Fruit fly (Drosophila melanogaster) whole organism, adult: ENCODE measurements around the gene Syx13.
A peak's percentile ranks its signal among the peaks of the same experiment; 100 is the strongest.

ENCODE experiments used
- CG11617 ChIP-seq: fragments of 200-800 bp; sonication (Bioruptor generic); optimal IDR thresholded peaks from 2 replicates; lab custom pipeline; 2017; ENCODE audit warnings: mild to moderate bottlenecking, missing biosample characterization, missing genetic modification reagents, missing genetic modification characterization
- CG12768 ChIP-seq: fragments of 200-800 bp; sonication (Bioruptor generic); optimal IDR thresholded peaks from 2 replicates; lab custom pipeline; 2017; ENCODE audit warnings: missing biosample characterization, missing genetic modification characterization, mild to moderate bottlenecking, moderate library complexity, missing genetic modification reagents
- CG1620 ChIP-seq: fragments of 200-800 bp; sonication (Bioruptor generic); optimal IDR thresholded peaks from 2 replicates; lab custom pipeline; 2016; ENCODE audit warnings: missing biosample characterization, missing genetic modification characterization
- CG33017 ChIP-seq: fragments of 200-800 bp; sonication (Bioruptor generic); optimal IDR thresholded peaks from 2 replicates; lab custom pipeline; 2018; ENCODE audit warnings: missing biosample characterization, mild to moderate bottlenecking, missing genetic modification characterization, moderate library complexity
- CG7045 ChIP-seq: fragments of 200-800 bp; sonication (Bioruptor generic); optimal IDR thresholded peaks from 2 replicates; lab custom pipeline; 2017; ENCODE audit warnings: missing biosample characterization, mild to moderate bottlenecking, missing genetic modification characterization
- CG7101 ChIP-seq: fragments of 200-800 bp; sonication (Bioruptor generic); optimal IDR thresholded peaks from 2 replicates; lab custom pipeline; 2018; ENCODE audit warnings: missing biosample characterization, mild to moderate bottlenecking, missing genetic modification characterization, moderate library complexity
- Clk ChIP-seq: fragments of 200-800 bp; sonication (Bioruptor generic); optimal IDR thresholded peaks from 2 replicates; lab custom pipeline; 2017; ENCODE audit warnings: missing biosample characterization, missing genetic modification characterization
- Hr96 ChIP-seq: fragments of 200-800 bp; sonication (Bioruptor generic); optimal IDR thresholded peaks from 2 replicates; lab custom pipeline; 2016; ENCODE audit warnings: missing biosample characterization, missing genetic modification characterization
- Mnt ChIP-seq: fragments of 200-800 bp; sonication (Bioruptor generic); optimal IDR thresholded peaks from 2 replicates; lab custom pipeline; 2016; ENCODE audit warnings: missing biosample characterization, mild to moderate bottlenecking, missing genetic modification characterization
- cic ChIP-seq: fragments of 200-800 bp; sonication (Bioruptor generic); optimal IDR thresholded peaks from 2 replicates; lab custom pipeline; 2017; ENCODE audit warnings: missing biosample characterization, mild to moderate bottlenecking, missing genetic modification characterization, moderate library complexity
- kay ChIP-seq: fragments of 200-800 bp; sonication (Bioruptor generic); peaks from one replicate; lab custom pipeline; 2016; ENCODE audit warnings: missing biosample characterization, missing genetic modification characterization, borderline replicate concordance
- tj ChIP-seq: fragments of 200-800 bp; sonication (Bioruptor generic); optimal IDR thresholded peaks from 3 replicates; lab custom pipeline; 2017; ENCODE audit warnings: missing biosample characterization, mild to moderate bottlenecking, missing genetic modification characterization, moderate library complexity

- TF ChIP-seq CG7101 (tag; lab: Kevin White, UChicago) (peak; percentile 98), CG7045 (GFP tag; lab: Kevin White, UChicago) (peak; percentile 85), Clk (GFP tag; lab: Kevin White, UChicago) (peak; percentile 45), CG12768 (GFP tag; lab: Kevin White, UChicago) (peak; percentile 72), tj (GFP tag; lab: Kevin White, UChicago) (peak; percentile 70), CG11617 (peak; percentile 91), CG1620 (peak; percentile 68), Mnt (GFP tag; lab: Kevin White, UChicago) (peak; percentile 81), Hr96 (GFP tag; lab: Kevin White, UChicago) (peak; percentile 55), kay (GFP tag; lab: Kevin White, UChicago) (peak; percentile 94), cic (GFP tag; lab: Kevin White, UChicago) (no peak), CG33017 (tag; lab: Kevin White, UChicago) (peak; percentile 98)
These were observed 26.4 kb upstream of the Syx13 start, which contains the start of the genes mRpL20 and Icmt for dm6 chr3L:13017803-13018324.
